Worm (Caenorhabditis elegans) whole organism, dauer: ENCODE data around the gene serp-1.1.

Source experiments
- unc-62 ChIP-seq: sonication (generic microtip); optimal IDR thresholded peaks from 2 replicates; lab custom pipeline; 2017; ENCODE audit warnings: missing biosample characterization, missing genetic modification reagents, missing genetic modification characterization

Gene serp-1.1

ce11 chrX:15848867-15849266, 7.5 kb downstream of the serp-1.1 start:
- TF ChIP-seq unc-62 (GFP tag; lab: Kevin White, UChicago), result no peak

DNA sequence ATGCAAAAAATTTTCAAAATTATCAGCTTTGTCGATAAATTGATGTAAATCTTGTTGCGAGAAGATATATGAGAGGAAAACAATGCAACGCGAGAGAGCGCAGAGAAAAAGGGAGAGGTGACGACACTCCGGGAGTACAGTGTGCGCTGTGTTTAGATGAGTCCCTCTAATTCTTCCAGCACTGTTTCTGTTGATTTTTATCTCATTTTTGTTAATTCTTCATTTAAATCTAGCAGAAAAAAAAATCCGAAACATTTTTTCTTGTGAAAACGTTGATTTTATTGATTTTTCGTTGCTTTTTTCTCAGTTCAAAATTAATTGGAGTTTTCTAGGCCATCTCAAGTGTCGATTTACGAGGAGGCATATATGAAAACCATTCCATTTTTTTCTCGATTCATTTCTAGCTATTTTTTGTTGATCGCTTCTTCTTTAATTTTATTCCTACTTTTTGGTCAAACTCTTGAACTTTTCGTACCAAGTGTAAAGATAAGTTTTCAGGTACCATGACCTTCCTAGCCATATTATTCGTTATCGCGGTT, 8.1 kb downstream of the serp-1.1 start, which contains the start of gene acl-1:
acl-1 (plus strand) TSS at position 489 of the 539 bp plus-strand sequence.
- TF ChIP-seq unc-62 (GFP tag; lab: Kevin White, UChicago), result no peak

- no peak for TF ChIP-seq unc-62 (GFP tag; lab: Kevin White, UChicago)
These were observed 9.6 kb downstream of the serp-1.1 start for ce11 chrX:15851013-15851412.

- no peak for TF ChIP-seq unc-62 (GFP tag; lab: Kevin White, UChicago)
These were observed 15.5 kb downstream of the serp-1.1 start, which contains the start of gene F53H4.2 for ce11 chrX:15856853-15857252. TSS of gene F53H4.2 (plus strand) at chrX:15857153.

ce11 chrX:15860556-15861008, 19.2 kb downstream of the serp-1.1 start, which contains the start of gene F53H4.6:
TSS of gene F53H4.6 (minus strand) at chrX:15860606.
- TF ChIP-seq unc-62 (GFP tag; lab: Kevin White, UChicago), result no peak

DNA sequence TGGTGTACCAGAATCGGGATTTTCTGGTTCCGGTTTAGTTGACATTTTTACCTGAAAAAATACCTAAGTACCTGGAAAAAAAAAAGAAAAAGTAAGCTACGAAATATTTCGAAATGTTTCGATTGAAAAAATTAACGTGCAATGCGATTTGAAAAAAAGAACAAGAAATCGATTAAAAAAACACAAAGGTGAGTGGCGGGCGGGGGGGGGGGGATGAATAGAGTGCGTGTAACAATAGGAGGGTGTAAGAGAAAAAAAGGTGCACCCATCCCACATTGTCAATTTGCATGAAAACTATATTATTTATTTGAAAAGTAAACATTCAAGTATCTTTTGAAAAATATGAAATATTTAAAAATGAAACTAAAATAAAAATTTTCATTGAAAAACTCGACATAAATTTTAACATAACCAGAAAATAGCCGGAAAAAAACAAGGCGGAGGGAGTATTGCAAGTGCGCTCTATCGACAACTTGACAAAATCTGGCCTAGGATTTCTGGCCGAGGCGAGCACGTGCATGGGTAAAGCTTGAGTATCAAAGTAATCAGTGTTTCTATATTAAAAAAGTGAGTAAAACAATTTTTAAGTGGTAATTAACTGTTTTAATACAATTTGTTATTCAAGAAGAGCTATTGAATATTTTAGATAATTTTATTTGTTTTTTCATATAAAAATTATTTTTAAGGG, 24.6 kb downstream of the serp-1.1 start, which contains the start of the genes csb-1 and F53H4.4:
csb-1 (minus strand) TSS at position 51 of the 688 bp plus-strand sequence.
F53H4.4 (plus strand) TSS at position 520 of the 688 bp plus-strand sequence.
- no peak for TF ChIP-seq unc-62 (GFP tag; lab: Kevin White, UChicago)

ce11 chrX:15869589-15869988, 28.2 kb downstream of the serp-1.1 start:
- TF ChIP-seq unc-62 (GFP tag; lab: Kevin White, UChicago), result no peak

- TF ChIP-seq unc-62 (GFP tag; lab: Kevin White, UChicago), result no peak
These were observed 35.6 kb downstream of the serp-1.1 start for ce11 chrX:15876936-15877335.

DNA sequence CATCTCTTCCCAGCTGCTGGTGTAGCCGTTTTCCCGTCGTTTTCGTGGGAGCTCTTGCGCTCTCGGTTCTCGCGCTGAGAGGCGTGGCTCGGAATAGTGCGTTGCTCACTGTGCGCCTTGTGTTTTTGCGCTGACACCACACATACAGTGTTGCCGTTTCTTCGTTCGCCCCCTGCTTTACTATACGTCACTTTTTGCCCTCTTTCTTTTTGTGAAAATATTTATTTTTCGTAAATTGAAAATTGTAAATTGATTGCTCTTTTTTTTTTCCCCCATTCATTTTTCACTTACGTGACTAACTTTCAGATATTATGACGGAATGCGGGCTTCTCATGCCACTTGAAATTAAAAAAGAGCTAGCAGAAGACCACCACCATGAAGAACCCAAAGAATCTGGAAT, 37.4 kb downstream of the serp-1.1 start, which contains the start of gene gmeb-2:
gmeb-2 (plus strand) TSS at position 301 of the 400 bp plus-strand sequence.
- no peak for TF ChIP-seq unc-62 (GFP tag; lab: Kevin White, UChicago)

ce11 chrX:15881027-15881426, 39.7 kb downstream of the serp-1.1 start:
- no peak for TF ChIP-seq unc-62 (GFP tag; lab: Kevin White, UChicago)

- TF ChIP-seq unc-62 (GFP tag; lab: Kevin White, UChicago), result no peak
These were observed 43.1 kb downstream of the serp-1.1 start for ce11 chrX:15884478-15884877.

DNA sequence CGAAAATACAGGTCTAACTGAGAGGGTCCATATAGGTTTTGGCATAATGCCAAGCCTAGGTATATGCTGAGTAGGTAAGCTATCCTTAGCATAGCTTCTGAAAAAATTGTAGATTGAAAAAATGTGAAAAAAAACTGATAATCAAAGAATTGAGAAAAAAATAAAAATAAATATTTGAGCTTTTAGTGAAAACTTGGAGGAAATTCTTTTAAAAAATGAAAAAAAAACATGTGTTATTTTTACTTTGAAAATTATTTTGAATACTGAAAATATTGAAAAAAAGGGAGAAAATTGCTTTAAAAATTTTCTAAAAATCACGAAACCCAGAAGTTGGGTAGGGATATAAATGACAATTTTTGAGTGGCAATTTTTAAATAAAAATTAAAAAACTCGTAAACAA, 46.1 kb downstream of the serp-1.1 start, which contains the start of gene F53H4.3:
F53H4.3 (minus strand) TSS at position 101 of the 400 bp plus-strand sequence.
- TF ChIP-seq unc-62 (GFP tag; lab: Kevin White, UChicago), result no peak

DNA sequence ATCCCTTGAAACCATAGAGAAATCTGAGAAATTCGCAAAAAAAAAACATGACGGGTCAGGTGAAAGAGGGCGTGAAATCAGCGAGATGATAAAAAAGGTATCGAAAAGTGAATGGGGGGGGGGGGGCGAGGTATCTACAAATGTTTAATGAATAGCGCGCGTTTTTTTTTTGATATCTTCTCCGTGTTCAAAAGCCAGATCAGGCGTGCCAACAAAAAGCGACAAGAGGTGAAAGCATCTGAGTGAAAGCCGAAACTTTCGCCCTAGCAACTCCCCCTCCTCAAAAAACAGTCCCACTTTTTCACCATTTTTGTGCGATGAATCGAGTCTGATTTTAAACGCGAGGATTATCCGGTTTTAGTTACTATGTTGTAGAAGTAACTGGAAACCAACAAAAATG, 46.6 kb downstream of the serp-1.1 start:
- TF ChIP-seq unc-62 (GFP tag; lab: Kevin White, UChicago), result no peak
